Worm (Caenorhabditis elegans) whole organism, L4 larva: Measurements from ENCODE around the gene fil-2.

Source experiments
- Y5F2A.4 ChIP-seq: fragments of 200-800 bp; sonication (Bioruptor generic); optimal IDR thresholded peaks from 2 replicates; lab custom pipeline; 2018; ENCODE audit warnings: mild to moderate bottlenecking, missing genetic modification characterization, missing compliant biosample characterization
- ceh-32 ChIP-seq: sonication (generic microtip); optimal IDR thresholded peaks from 2 replicates; lab custom pipeline; 2016; ENCODE audit warnings: mild to moderate bottlenecking, missing genetic modification characterization, missing compliant biosample characterization; ENCODE audit not compliant: poor library complexity
- daf-8 ChIP-seq: fragments of 200-800 bp; sonication (Bioruptor generic); IDR thresholded peaks from 2 replicates; pipeline ENCODE4 v1.3.6; 2022; ENCODE audit warnings: missing genetic modification characterization, missing compliant biosample characterization
- dve-1 ChIP-seq: sonication (generic microtip); optimal IDR thresholded peaks from 2 replicates; lab custom pipeline; 2017; ENCODE audit warnings: antibody characterized with exemption, mild to moderate bottlenecking, missing genetic modification characterization, missing compliant biosample characterization; ENCODE audit not compliant: insufficient read depth
- lin-38 ChIP-seq: fragments of 200-800 bp; sonication (Bioruptor generic); IDR thresholded peaks from 2 replicates; pipeline ENCODE4 v1.3.6; 2022; ENCODE audit warnings: missing genetic modification reagents, missing genetic modification characterization, missing compliant biosample characterization
- nhr-42 ChIP-seq: fragments of 200-800 bp; sonication (Bioruptor generic); IDR thresholded peaks from 2 replicates; pipeline ENCODE4 v1.3.6; 2022; ENCODE audit warnings: missing genetic modification characterization, missing compliant biosample characterization
- pha-4 ChIP-seq, 2 experiments: fragments of 150-350 bp in 1 of 2; fragments of 200-800 bp in 1 of 2; sonication (Bioruptor generic) in 1 of 2; IDR thresholded peaks in 1 of 2; optimal IDR thresholded peaks in 1 of 2; 2 replicates each; pipeline versions ENCODE4 v1.3.6 to Lab custom; 2014 to 2022; ENCODE audit warnings: missing genetic modification characterization in 2 of 2, missing genetic modification reagents in 2 of 2, missing biosample characterization in 1 of 2, missing compliant biosample characterization in 1 of 2

DNA sequence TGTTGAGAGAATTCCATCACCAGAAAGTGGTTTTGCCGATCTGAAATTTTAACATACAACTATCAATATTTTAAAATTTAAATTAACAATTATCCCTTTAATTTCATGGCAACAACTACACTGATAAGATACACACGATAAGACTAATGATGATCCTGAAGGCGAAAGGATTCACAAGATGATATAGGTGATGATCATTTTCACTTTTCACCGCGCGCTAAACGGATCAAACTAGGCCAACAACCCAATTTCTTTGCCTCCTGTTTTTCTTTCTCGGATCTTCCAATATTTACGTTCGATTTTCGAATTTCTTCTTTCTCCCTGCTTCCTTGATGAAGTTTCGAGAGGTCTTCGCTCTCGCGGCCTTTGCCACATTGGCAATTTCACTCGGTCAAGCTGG, 19.7 kb upstream of the fil-2 start, which contains the start of gene K08B12.1:
- TF ChIP-seq pha-4 (GFP tag; IDR thresholded peaks at IDR 0.05; lab: Robert Waterston, UW) (no peak), pha-4 (tag; optimal IDR thresholded peaks at IDR 0.05; lab: Kevin White, UChicago) (no peak), ceh-32 (tag; lab: Kevin White, UChicago) (no peak), daf-8 (no peak), lin-38 (no peak), dve-1 (tag; lab: Kevin White, UChicago) (no peak), nhr-42 (no peak), Y5F2A.4 (GFP tag; lab: Kevin White, UChicago) (no peak)
